Worm (Caenorhabditis elegans) whole organism, L1 larva: Measurements from ENCODE around the gene ddx-46.
"Not testable (repeated sequence)": the region's sequence is repeated elsewhere in the genome, so short reads cannot be mapped to it uniquely, and the experiment has no call there.

Experiments used
- C16A3.4 ChIP-seq: fragments of 150-350 bp; optimal IDR thresholded peaks from 2 replicates; lab custom pipeline; 2014; ENCODE audit warnings: missing biosample characterization, missing genetic modification characterization
- F16B12.6 ChIP-seq: fragments of 150-350 bp; optimal IDR thresholded peaks from 2 replicates; lab custom pipeline; 2014; ENCODE audit warnings: missing biosample characterization, missing genetic modification characterization
- Y116A8C.19 ChIP-seq: sonication (generic microtip); optimal IDR thresholded peaks from 2 replicates; lab custom pipeline; 2016; ENCODE audit warnings: missing compliant biosample characterization, missing genetic modification characterization, borderline replicate concordance
- aha-1 ChIP-seq: fragments of 150-350 bp; optimal IDR thresholded peaks from 2 replicates; lab custom pipeline; 2014; ENCODE audit warnings: missing biosample characterization, missing genetic modification characterization
- aly-2 ChIP-seq: fragments of 150-350 bp; optimal IDR thresholded peaks from 2 replicates; lab custom pipeline; 2014; ENCODE audit warnings: missing biosample characterization, missing genetic modification characterization
- ama-1 ChIP-seq: fragments of 150-350 bp; optimal IDR thresholded peaks from 2 replicates; lab custom pipeline; 2014
- blmp-1 ChIP-seq: fragments of 150-350 bp; optimal IDR thresholded peaks from 2 replicates; lab custom pipeline; 2014; ENCODE audit warnings: missing biosample characterization, missing genetic modification characterization
- ceh-63 ChIP-seq: fragments of 200-800 bp; sonication (Bioruptor generic); optimal IDR thresholded peaks from 2 replicates; lab custom pipeline; 2018; ENCODE audit warnings: mild to moderate bottlenecking, missing genetic modification characterization, missing compliant biosample characterization
- ceh-8 ChIP-seq: fragments of 200-800 bp; sonication (Bioruptor generic); optimal IDR thresholded peaks from 2 replicates; lab custom pipeline; 2018; ENCODE audit warnings: mild to moderate bottlenecking, missing genetic modification characterization, moderate library complexity, missing compliant biosample characterization
- ceh-82 ChIP-seq, 3 experiments: fragments of 150-350 bp in 1 of 3; sonication (generic microtip) in 2 of 3; optimal IDR thresholded peaks; 2 replicates each; lab custom pipeline; 2014 to 2017; ENCODE audit warnings: missing biosample characterization in 3 of 3, missing genetic modification characterization in 3 of 3
- ceh-90 ChIP-seq: sonication (generic microtip); optimal IDR thresholded peaks from 2 replicates; lab custom pipeline; 2016; ENCODE audit warnings: missing genetic modification characterization, missing compliant biosample characterization
- dpl-1 ChIP-seq, 3 experiments: fragments of 150-350 bp in 2 of 3; sonication (generic microtip) in 1 of 3; optimal IDR thresholded peaks; 2 replicates each; lab custom pipeline; 2014 to 2017; ENCODE audit warnings: missing biosample characterization in 3 of 3, missing genetic modification characterization in 3 of 3, missing genetic modification reagents in 3 of 3
- efl-1 ChIP-seq, 4 experiments: fragments of 150-350 bp; optimal IDR thresholded peaks in 3 of 4; peaks in 1 of 4; 1 replicate in 1 of 4; 2 replicates in 3 of 4; lab custom pipeline; 2014; ENCODE audit warnings: missing biosample characterization in 2 of 4, missing genetic modification characterization in 2 of 4, missing genetic modification reagents in 2 of 4
- elt-2 ChIP-seq: sonication (generic microtip); optimal IDR thresholded peaks from 2 replicates; lab custom pipeline; 2016; ENCODE audit warnings: missing genetic modification characterization, mild to moderate bottlenecking, inconsistent platforms, missing compliant biosample characterization, missing genetic modification reagents
- fkh-4 ChIP-seq: sonication (generic microtip); optimal IDR thresholded peaks from 2 replicates; lab custom pipeline; 2016; ENCODE audit warnings: missing compliant biosample characterization, missing genetic modification characterization, borderline replicate concordance
- fkh-8 ChIP-seq: sonication (generic microtip); optimal IDR thresholded peaks from 2 replicates; lab custom pipeline; 2016; ENCODE audit warnings: mild to moderate bottlenecking, missing genetic modification characterization, missing compliant biosample characterization
- fos-1 ChIP-seq: fragments of 150-350 bp; optimal IDR thresholded peaks from 2 replicates; lab custom pipeline; 2014; ENCODE audit warnings: missing biosample characterization, missing genetic modification characterization
- hlh-17 ChIP-seq: fragments of 200-800 bp; sonication (Bioruptor generic); optimal IDR thresholded peaks from 2 replicates; lab custom pipeline; 2018; ENCODE audit warnings: missing genetic modification characterization, mild to moderate bottlenecking, missing compliant biosample characterization, moderate library complexity, borderline replicate concordance
- hpl-2 ChIP-seq: fragments of 150-350 bp; optimal IDR thresholded peaks from 2 replicates; lab custom pipeline; 2014; ENCODE audit warnings: missing biosample characterization, missing genetic modification reagents, missing genetic modification characterization
- isw-1 ChIP-seq: fragments of 200-800 bp; sonication (Bioruptor generic); IDR thresholded peaks from 2 replicates; pipeline ENCODE4 v1.3.6; 2022; ENCODE audit warnings: missing genetic modification characterization, missing compliant biosample characterization
- jun-1 ChIP-seq: fragments of 150-350 bp; optimal IDR thresholded peaks from 2 replicates; lab custom pipeline; 2014; ENCODE audit warnings: missing biosample characterization, missing genetic modification reagents, missing genetic modification characterization
- lin-15B ChIP-seq: fragments of 150-350 bp; sonication (generic microtip); optimal IDR thresholded peaks from 3 replicates; lab custom pipeline; 2014; ENCODE audit warnings: missing biosample characterization, missing genetic modification characterization
- lin-39 ChIP-seq: fragments of 150-350 bp; optimal IDR thresholded peaks from 2 replicates; lab custom pipeline; 2014; ENCODE audit warnings: missing biosample characterization, missing genetic modification reagents, missing genetic modification characterization
- lsy-2 ChIP-seq, 2 experiments: fragments of 150-350 bp; optimal IDR thresholded peaks; 2 replicates each; lab custom pipeline; 2014; ENCODE audit warnings: missing biosample characterization in 2 of 2, missing genetic modification characterization in 2 of 2
- mdl-1 ChIP-seq, 2 experiments: fragments of 150-350 bp; optimal IDR thresholded peaks; 2 replicates each; lab custom pipeline; 2014 to 2017; ENCODE audit warnings: missing biosample characterization in 2 of 2, missing genetic modification characterization in 2 of 2, inconsistent platforms in 1 of 2
- nhr-12 ChIP-seq: sonication (generic microtip); optimal IDR thresholded peaks from 2 replicates; lab custom pipeline; 2017; ENCODE audit warnings: missing biosample characterization, missing genetic modification characterization
- nhr-20 ChIP-seq: sonication (generic microtip); optimal IDR thresholded peaks from 2 replicates; lab custom pipeline; 2016; ENCODE audit warnings: mild to moderate bottlenecking, missing genetic modification characterization, missing compliant biosample characterization
- nhr-237 ChIP-seq: fragments of 150-350 bp; optimal IDR thresholded peaks from 2 replicates; lab custom pipeline; 2014; ENCODE audit warnings: missing biosample characterization, missing genetic modification characterization
- nhr-77 ChIP-seq: fragments of 150-350 bp; optimal IDR thresholded peaks from 2 replicates; lab custom pipeline; 2014; ENCODE audit warnings: missing biosample characterization, missing genetic modification characterization
- nhr-85 ChIP-seq: sonication (generic microtip); peaks from one replicate; lab custom pipeline; 2016; ENCODE audit warnings: missing genetic modification characterization, inconsistent platforms, missing compliant biosample characterization
- nhr-90 ChIP-seq: sonication (generic microtip); optimal IDR thresholded peaks from 2 replicates; lab custom pipeline; 2016; ENCODE audit warnings: mild to moderate bottlenecking, missing genetic modification characterization, missing compliant biosample characterization; ENCODE audit not compliant: poor library complexity
- pag-3 ChIP-seq: sonication (generic microtip); optimal IDR thresholded peaks from 2 replicates; lab custom pipeline; 2017; ENCODE audit warnings: missing genetic modification characterization, mild to moderate bottlenecking, missing compliant biosample characterization, antibody characterized with exemption, borderline replicate concordance; ENCODE audit not compliant: insufficient read depth
- pqm-1 ChIP-seq: sonication (generic microtip); optimal IDR thresholded peaks from 3 replicates; lab custom pipeline; 2017; ENCODE audit warnings: missing biosample characterization, missing genetic modification characterization
- snpc-4 ChIP-seq: fragments of 150-350 bp; optimal IDR thresholded peaks from 2 replicates; lab custom pipeline; 2014; ENCODE audit warnings: missing biosample characterization, missing genetic modification characterization
- tbx-2 ChIP-seq: sonication (generic microtip); optimal IDR thresholded peaks from 2 replicates; lab custom pipeline; 2016; ENCODE audit warnings: missing genetic modification characterization, missing compliant biosample characterization
- unc-30 ChIP-seq: sonication (generic microtip); optimal IDR thresholded peaks from 2 replicates; lab custom pipeline; 2017; ENCODE audit warnings: missing biosample characterization, missing genetic modification characterization
- unc-62 ChIP-seq: fragments of 150-350 bp; optimal IDR thresholded peaks from 2 replicates; lab custom pipeline; 2014; ENCODE audit warnings: missing biosample characterization, missing genetic modification reagents, missing genetic modification characterization
- unc-86 ChIP-seq: sonication (generic microtip); optimal IDR thresholded peaks from 2 replicates; lab custom pipeline; 2016; ENCODE audit warnings: missing genetic modification characterization, missing compliant biosample characterization
- unc-98 ChIP-seq: fragments of 200-800 bp; sonication (Bioruptor generic); IDR thresholded peaks from 2 replicates; pipeline ENCODE4 v1.3.6; 2022; ENCODE audit warnings: missing genetic modification characterization, missing compliant biosample characterization
- vab-15 ChIP-seq: sonication (generic microtip); optimal IDR thresholded peaks from 2 replicates; lab custom pipeline; 2017; ENCODE audit warnings: missing genotype, mild to moderate bottlenecking, missing genetic modification characterization, missing compliant biosample characterization
- xbp-1 ChIP-seq: sonication (generic microtip); optimal IDR thresholded peaks from 2 replicates; lab custom pipeline; 2016; ENCODE audit warnings: missing genetic modification characterization, missing compliant biosample characterization
- zag-1 ChIP-seq: fragments of 150-350 bp; optimal IDR thresholded peaks from 2 replicates; lab custom pipeline; 2014; ENCODE audit warnings: missing biosample characterization, missing genetic modification characterization
- zip-4 ChIP-seq: fragments of 200-800 bp; sonication (Bioruptor generic); optimal IDR thresholded peaks from 2 replicates; lab custom pipeline; 2018; ENCODE audit warnings: mild to moderate bottlenecking, missing genetic modification characterization, moderate library complexity, missing compliant biosample characterization
- ztf-11 ChIP-seq, 2 experiments: sonication (generic microtip); optimal IDR thresholded peaks; 2 replicates each; lab custom pipeline; 2016 to 2017; ENCODE audit warnings: missing genetic modification characterization in 2 of 2, missing biosample characterization in 1 of 2, missing compliant biosample characterization in 1 of 2

Gene ddx-46

ce11 chrIV:1346981-1347380 lies 37.5 kb upstream of the ddx-46 start, which contains the start of gene rfc-2 (continued):
- peak; percentile 38 to 46 for TF ChIP-seq lsy-2 (tag; optimal IDR thresholded peaks at IDR 0.05; lab: Kevin White, UChicago)
- peak; percentile 15 for TF ChIP-seq blmp-1
- peak in 1 of 2 experiments; percentile 61 for TF ChIP-seq ztf-11 (tag; optimal IDR thresholded peaks at IDR 0.05; lab: Kevin White, UChicago)
- TF ChIP-seq unc-98 (GFP tag; lab: Robert Waterston, UW): no peak
- TF ChIP-seq nhr-90 (tag; lab: Kevin White, UChicago): no peak
- peak; percentile 51 for TF ChIP-seq nhr-85 (tag; lab: Kevin White, UChicago)

DNA sequence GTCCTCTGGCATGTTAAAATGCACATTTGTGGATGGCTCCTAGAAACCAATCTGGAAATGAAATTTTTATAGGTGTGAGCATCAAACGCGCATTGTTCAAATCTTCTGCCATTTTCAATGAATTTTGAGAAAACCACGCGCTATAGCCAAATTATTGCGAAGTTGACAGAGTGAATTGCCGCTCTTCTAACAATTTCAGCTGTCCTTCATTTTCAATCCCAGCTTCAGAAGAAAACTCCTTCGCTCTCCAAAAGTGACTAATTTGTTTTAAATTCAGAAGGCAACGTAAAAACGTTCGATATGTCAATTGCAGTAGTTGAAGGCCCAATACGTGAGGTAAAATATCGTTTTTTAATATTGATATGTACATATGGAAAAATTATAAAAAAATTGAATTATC lies 33.9 kb upstream of the ddx-46 start, which contains the start of gene F58F6.5:
TSS of gene F58F6.5 (plus strand) at position 301 of the 400 bp plus-strand sequence.
- not testable (repeated sequence) for TF ChIP-seq tbx-2 (tag; lab: Kevin White, UChicago); unc-30; pqm-1 (tag; lab: Kevin White, UChicago)

DNA sequence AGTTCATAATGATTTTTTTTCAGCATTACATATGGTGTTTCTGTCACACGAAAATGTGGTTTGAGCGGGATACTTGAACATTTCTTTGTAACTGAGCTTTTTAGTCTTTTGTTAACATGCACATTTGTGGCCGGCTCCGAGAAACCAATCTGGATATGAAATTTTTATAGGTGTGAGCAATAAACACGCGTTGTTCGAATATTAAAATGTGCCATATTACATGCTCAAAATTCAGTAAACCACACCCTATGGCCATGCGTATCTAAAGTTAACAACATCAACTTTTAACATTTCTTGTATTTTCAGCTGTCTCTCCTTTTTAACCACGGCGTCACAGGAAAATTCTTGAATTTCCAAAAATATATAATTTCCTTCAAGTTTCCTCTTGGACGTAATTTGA lies 31.3 kb upstream of the ddx-46 start, which contains the start of gene F58F6.6:
TSS of gene F58F6.6 (plus strand) at position 301 of the 400 bp plus-strand sequence.
- not testable (repeated sequence) for TF ChIP-seq unc-86 (tag; lab: Kevin White, UChicago); lin-39 (tag; lab: Kevin White, UChicago); aha-1
- TF ChIP-seq, all 84 proteins: peak for 0; not testable (repeated sequence) for 84

- TF ChIP-seq nhr-237 (tag; lab: Kevin White, UChicago) (no peak), nhr-12 (no peak), zag-1 (tag; lab: Kevin White, UChicago) (no peak), unc-30 (no peak), F16B12.6 (tag; lab: Kevin White, UChicago) (peak; percentile 16), C16A3.4 (tag; lab: Kevin White, UChicago) (no peak), isw-1 (GFP tag; lab: Robert Waterston, UW) (peak; percentile 10; the same call in 1 of the 2 replicates), fos-1 (no peak), unc-98 (GFP tag; lab: Robert Waterston, UW) (no peak), Y116A8C.19 (tag; lab: Kevin White, UChicago) (no peak), nhr-20 (tag; lab: Kevin White, UChicago) (no peak), vab-15 (tag; lab: Kevin White, UChicago) (no peak), ceh-82 (tag; optimal IDR thresholded peaks at IDR 0.05; lab: Kevin White, UChicago) (peak in 2 of 3 experiments; percentile 16 to 29), fkh-4 (tag; lab: Kevin White, UChicago) (peak; percentile 4), nhr-90 (tag; lab: Kevin White, UChicago) (no peak), ceh-8 (no peak), unc-86 (tag; lab: Kevin White, UChicago) (peak; percentile 12), aly-2 (tag; lab: Kevin White, UChicago) (no peak), efl-1 (optimal IDR thresholded peaks at IDR 0.05; lab: Kevin White, UChicago) (peak; percentile 68 to 72), efl-1 (GFP tag; optimal IDR thresholded peaks at IDR 0.05 in 1 of 2; lab: Kevin White, UChicago) (peak; percentile 71 to 96), xbp-1 (peak; percentile 38), hpl-2 (GFP tag; lab: Kevin White, UChicago) (no peak), mdl-1 (tag; optimal IDR thresholded peaks at IDR 0.05; lab: Kevin White, UChicago) (no peak), aha-1 (no peak), dpl-1 (GFP tag; optimal IDR thresholded peaks at IDR 0.05; lab: Kevin White, UChicago) (peak; percentile 40 to 66 (median 62)), nhr-77 (tag; lab: Kevin White, UChicago) (no peak), ceh-63 (GFP tag; lab: Kevin White, UChicago) (peak; percentile 14), lin-15B (peak; percentile 29), pag-3 (tag; lab: Kevin White, UChicago) (no peak), hlh-17 (GFP tag; lab: Kevin White, UChicago) (no peak), blmp-1 (no peak), ceh-90 (peak; percentile 40), lsy-2 (tag; optimal IDR thresholded peaks at IDR 0.05; lab: Kevin White, UChicago) (peak; percentile 70 to 89), snpc-4 (tag; lab: Kevin White, UChicago) (no peak), unc-62 (GFP tag; lab: Kevin White, UChicago) (no peak), ama-1 (lab: Kevin White, UChicago) (no peak), fkh-8 (tag; lab: Kevin White, UChicago) (no peak), elt-2 (tag; lab: Kevin White, UChicago) (no peak), zip-4 (GFP tag; lab: Kevin White, UChicago) (no peak), lin-39 (tag; lab: Kevin White, UChicago) (no peak), jun-1 (no peak)
These were observed 19.3 kb upstream of the ddx-46 start, which contains the start of gene F53H1.3 for ce11 chrIV:1328682-1329212. F53H1.3 (plus strand) TSS chrIV:1329162.
